Worm (Caenorhabditis elegans) whole organism, mixed stage, embryonic: ENCODE measurements around the gene C35D10.17.

Experiments
- M03D4.4 ChIP-seq: sonication (generic microtip); optimal IDR thresholded peaks from 2 replicates; lab custom pipeline; 2017; ENCODE audit warnings: mild to moderate bottlenecking, missing genetic modification characterization, missing compliant biosample characterization
- bed-3 ChIP-seq: fragments of 200-800 bp; sonication (Bioruptor generic); optimal IDR thresholded peaks from 3 replicates; lab custom pipeline; 2018; ENCODE audit warnings: mild to moderate bottlenecking, missing genetic modification characterization, moderate library complexity, missing compliant biosample characterization
- blmp-1 ChIP-seq: fragments of 150-350 bp; optimal IDR thresholded peaks from 2 replicates; lab custom pipeline; 2014; ENCODE audit warnings: missing biosample characterization, missing genetic modification characterization
- ceh-39 ChIP-seq: fragments of 150-350 bp; optimal IDR thresholded peaks from 2 replicates; lab custom pipeline; 2014; ENCODE audit warnings: missing biosample characterization, missing genetic modification characterization
- ceh-43 ChIP-seq: fragments of 200-800 bp; sonication (Bioruptor generic); optimal IDR thresholded peaks from 2 replicates; lab custom pipeline; 2018; ENCODE audit warnings: mild to moderate bottlenecking, missing genetic modification characterization, moderate library complexity, missing compliant biosample characterization
- ceh-83 ChIP-seq: fragments of 200-800 bp; sonication (Bioruptor generic); optimal IDR thresholded peaks from 2 replicates; lab custom pipeline; 2018; ENCODE audit warnings: mild to moderate bottlenecking, missing genetic modification characterization, missing compliant biosample characterization
- ces-1 ChIP-seq: fragments of 150-350 bp; optimal IDR thresholded peaks from 2 replicates; lab custom pipeline; 2014; ENCODE audit warnings: missing biosample characterization, missing genetic modification reagents, missing genetic modification characterization
- cnd-1 ChIP-seq: fragments of 200-800 bp; sonication (Bioruptor generic); optimal IDR thresholded peaks from 2 replicates; lab custom pipeline; 2018; ENCODE audit warnings: mild to moderate bottlenecking, missing genetic modification characterization, missing compliant biosample characterization
- drap-1 ChIP-seq: fragments of 200-800 bp; sonication (Bioruptor generic); optimal IDR thresholded peaks from 3 replicates; lab custom pipeline; 2018; ENCODE audit warnings: mild to moderate bottlenecking, missing genetic modification characterization, missing compliant biosample characterization
- elt-3 ChIP-seq: fragments of 150-350 bp; optimal IDR thresholded peaks from 2 replicates; lab custom pipeline; 2014; ENCODE audit warnings: missing biosample characterization, missing genetic modification characterization
- flh-1 ChIP-seq: fragments of 200-800 bp; sonication (Bioruptor generic); optimal IDR thresholded peaks from 2 replicates; lab custom pipeline; 2018; ENCODE audit warnings: mild to moderate bottlenecking, missing genetic modification characterization, moderate library complexity, missing compliant biosample characterization
- ham-2 ChIP-seq: fragments of 200-800 bp; sonication (Bioruptor generic); optimal IDR thresholded peaks from 2 replicates; lab custom pipeline; 2018; ENCODE audit warnings: mild to moderate bottlenecking, missing genetic modification characterization, missing compliant biosample characterization
- hlh-1 ChIP-seq: fragments of 150-350 bp; optimal IDR thresholded peaks from 2 replicates; lab custom pipeline; 2014; ENCODE audit warnings: missing biosample characterization, missing genetic modification reagents, missing genetic modification characterization
- lin-13 ChIP-seq: fragments of 150-350 bp; optimal IDR thresholded peaks from 2 replicates; lab custom pipeline; 2014; ENCODE audit warnings: missing biosample characterization, missing genetic modification characterization
- lin-32 ChIP-seq: fragments of 200-800 bp; sonication (Bioruptor generic); optimal IDR thresholded peaks from 2 replicates; lab custom pipeline; 2018; ENCODE audit warnings: mild to moderate bottlenecking, missing genetic modification characterization, missing compliant biosample characterization
- lsy-2 ChIP-seq: fragments of 150-350 bp; optimal IDR thresholded peaks from 2 replicates; lab custom pipeline; 2014; ENCODE audit warnings: missing biosample characterization, missing genetic modification characterization
- mls-2 ChIP-seq: sonication (generic microtip); optimal IDR thresholded peaks from 2 replicates; lab custom pipeline; 2016; ENCODE audit warnings: mild to moderate bottlenecking, missing genetic modification characterization, moderate library complexity, missing compliant biosample characterization
- nhr-12 ChIP-seq: fragments of 150-350 bp; optimal IDR thresholded peaks from 2 replicates; lab custom pipeline; 2014; ENCODE audit warnings: missing biosample characterization, missing genetic modification characterization
- nhr-2 ChIP-seq: fragments of 150-350 bp; optimal IDR thresholded peaks from 2 replicates; lab custom pipeline; 2014; ENCODE audit warnings: missing biosample characterization, missing genetic modification characterization
- nhr-237 ChIP-seq: fragments of 150-350 bp; optimal IDR thresholded peaks from 2 replicates; lab custom pipeline; 2014; ENCODE audit warnings: missing biosample characterization, missing genetic modification characterization
- nhr-28 ChIP-seq: fragments of 150-350 bp; optimal IDR thresholded peaks from 2 replicates; lab custom pipeline; 2014; ENCODE audit warnings: missing biosample characterization, missing genetic modification characterization
- nhr-76 ChIP-seq: sonication (generic microtip); optimal IDR thresholded peaks from 2 replicates; lab custom pipeline; 2017; ENCODE audit warnings: missing biosample characterization, missing genetic modification characterization
- sem-2 ChIP-seq: fragments of 200-800 bp; sonication (Bioruptor generic); optimal IDR thresholded peaks from 2 replicates; lab custom pipeline; 2018; ENCODE audit warnings: mild to moderate bottlenecking, missing genetic modification characterization, missing compliant biosample characterization
- snpc-4 ChIP-seq: fragments of 150-350 bp; optimal IDR thresholded peaks from 2 replicates; lab custom pipeline; 2014; ENCODE audit warnings: missing biosample characterization, missing genetic modification characterization
- sptf-1 ChIP-seq: sonication (generic microtip); optimal IDR thresholded peaks from 2 replicates; lab custom pipeline; 2017; ENCODE audit warnings: mild to moderate bottlenecking, missing genetic modification characterization, moderate library complexity, missing compliant biosample characterization
- tbx-8 ChIP-seq: fragments of 200-800 bp; sonication (Bioruptor generic); optimal IDR thresholded peaks from 2 replicates; lab custom pipeline; 2018; ENCODE audit warnings: mild to moderate bottlenecking, missing genetic modification characterization, moderate library complexity, missing compliant biosample characterization
- unc-120 ChIP-seq: sonication (generic microtip); optimal IDR thresholded peaks from 2 replicates; lab custom pipeline; 2017; ENCODE audit warnings: missing genetic modification characterization, missing compliant biosample characterization; ENCODE audit not compliant: poor library complexity, severe bottlenecking
- unc-39 ChIP-seq: fragments of 150-350 bp; optimal IDR thresholded peaks from 2 replicates; lab custom pipeline; 2014; ENCODE audit warnings: missing biosample characterization, missing genetic modification characterization
- unc-62 ChIP-seq: fragments of 150-350 bp; optimal IDR thresholded peaks from 2 replicates; lab custom pipeline; 2014; ENCODE audit warnings: missing biosample characterization, missing genetic modification reagents, missing genetic modification characterization
- zip-8 ChIP-seq: fragments of 150-350 bp; optimal IDR thresholded peaks from 2 replicates; lab custom pipeline; 2014; ENCODE audit warnings: missing biosample characterization, missing genetic modification characterization
- ztf-11 ChIP-seq: fragments of 150-350 bp; optimal IDR thresholded peaks from 2 replicates; lab custom pipeline; 2014; ENCODE audit warnings: missing biosample characterization, missing genetic modification characterization

C35D10.17 gene

DNA sequence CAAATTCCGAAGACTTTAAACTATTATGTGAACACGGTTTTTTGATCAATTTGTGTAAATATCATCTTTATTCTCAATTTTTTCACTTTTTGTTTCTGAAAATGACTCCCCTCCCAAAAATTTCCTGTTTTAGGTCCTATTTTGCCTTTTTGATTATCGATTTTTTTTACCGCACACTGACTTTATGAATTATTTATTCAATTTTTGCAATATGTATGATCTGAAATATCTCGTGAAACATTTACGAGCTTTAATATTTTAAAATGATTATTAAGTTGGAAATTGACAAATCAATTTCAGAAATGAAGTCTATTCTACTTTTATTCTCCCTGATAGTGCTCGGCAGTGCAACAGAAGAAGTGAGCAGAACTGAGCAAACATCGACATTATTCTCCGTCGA, 12.6 kb downstream of the C35D10.17 start, which contains the start of gene C35D10.1:
TSS of gene C35D10.1 (plus strand) at position 301 of the 400 bp plus-strand sequence.
- no peak for TF ChIP-seq flh-1 (GFP tag; lab: Kevin White, UChicago)
- no peak for TF ChIP-seq M03D4.4 (tag; lab: Kevin White, UChicago)
- no peak for TF ChIP-seq nhr-2 (tag; lab: Kevin White, UChicago)
- no peak for TF ChIP-seq nhr-12 (tag; lab: Kevin White, UChicago)
- no peak for TF ChIP-seq sptf-1 (tag; lab: Kevin White, UChicago)
- TF ChIP-seq unc-120 (tag; lab: Kevin White, UChicago), result no peak
- no peak for TF ChIP-seq lsy-2 (tag; lab: Kevin White, UChicago)
- no peak for TF ChIP-seq drap-1 (GFP tag; lab: Kevin White, UChicago)
- no peak for TF ChIP-seq sem-2 (GFP tag; lab: Kevin White, UChicago)
- no peak for TF ChIP-seq ces-1 (GFP tag; lab: Kevin White, UChicago)
- no peak for TF ChIP-seq ceh-43 (GFP tag; lab: Kevin White, UChicago)
- TF ChIP-seq zip-8, result no peak
- no peak for TF ChIP-seq bed-3 (GFP tag; lab: Kevin White, UChicago)
- TF ChIP-seq lin-13 (tag; lab: Kevin White, UChicago), result no peak
- TF ChIP-seq tbx-8 (GFP tag; lab: Kevin White, UChicago), result no peak
- no peak for TF ChIP-seq blmp-1 (tag; lab: Kevin White, UChicago)
- TF ChIP-seq ceh-39 (tag; lab: Kevin White, UChicago), result no peak

DNA sequence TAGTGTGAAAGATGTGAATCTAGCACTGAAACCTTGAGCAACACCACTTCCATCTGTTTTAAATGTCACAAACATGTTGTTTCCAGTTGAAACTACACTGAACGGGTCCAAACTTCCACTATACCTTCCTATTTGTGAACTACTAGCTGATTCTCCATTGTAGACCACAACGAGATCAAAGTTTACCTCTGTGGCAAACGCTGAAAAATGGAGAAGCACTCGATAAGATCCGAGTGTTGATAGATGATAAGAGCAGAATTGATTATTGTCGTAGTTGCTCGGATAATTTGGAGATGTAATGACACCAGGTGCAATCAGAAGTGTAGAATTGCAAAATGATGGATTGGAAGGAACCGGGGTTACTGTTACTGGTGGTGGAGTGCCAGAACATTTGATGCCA, 15.1 kb downstream of the C35D10.17 start:
- TF ChIP-seq nhr-2 (tag; lab: Kevin White, UChicago), result no peak
- no peak for TF ChIP-seq ceh-83
- no peak for TF ChIP-seq ces-1 (GFP tag; lab: Kevin White, UChicago)
- no peak for TF ChIP-seq zip-8
- TF ChIP-seq sem-2 (GFP tag; lab: Kevin White, UChicago), result no peak
- TF ChIP-seq tbx-8 (GFP tag; lab: Kevin White, UChicago), result no peak
- TF ChIP-seq unc-62 (GFP tag; lab: Kevin White, UChicago), result no peak
- TF ChIP-seq lsy-2 (tag; lab: Kevin White, UChicago), result no peak
- TF ChIP-seq unc-39 (tag; lab: Kevin White, UChicago), result no peak
- no peak for TF ChIP-seq unc-120 (tag; lab: Kevin White, UChicago)
- TF ChIP-seq ham-2 (GFP tag; lab: Kevin White, UChicago), result no peak
- TF ChIP-seq bed-3 (GFP tag; lab: Kevin White, UChicago), result no peak
- TF ChIP-seq hlh-1 (tag; lab: Kevin White, UChicago), result no peak
- no peak for TF ChIP-seq nhr-12 (tag; lab: Kevin White, UChicago)
- no peak for TF ChIP-seq mls-2
- TF ChIP-seq lin-13 (tag; lab: Kevin White, UChicago), result no peak
- TF ChIP-seq flh-1 (GFP tag; lab: Kevin White, UChicago), result no peak
- TF ChIP-seq ztf-11, result no peak
- no peak for TF ChIP-seq nhr-76 (tag; lab: Kevin White, UChicago)
- no peak for TF ChIP-seq lin-32 (GFP tag; lab: Kevin White, UChicago)
- TF ChIP-seq, all 35 proteins: peak for 0

DNA sequence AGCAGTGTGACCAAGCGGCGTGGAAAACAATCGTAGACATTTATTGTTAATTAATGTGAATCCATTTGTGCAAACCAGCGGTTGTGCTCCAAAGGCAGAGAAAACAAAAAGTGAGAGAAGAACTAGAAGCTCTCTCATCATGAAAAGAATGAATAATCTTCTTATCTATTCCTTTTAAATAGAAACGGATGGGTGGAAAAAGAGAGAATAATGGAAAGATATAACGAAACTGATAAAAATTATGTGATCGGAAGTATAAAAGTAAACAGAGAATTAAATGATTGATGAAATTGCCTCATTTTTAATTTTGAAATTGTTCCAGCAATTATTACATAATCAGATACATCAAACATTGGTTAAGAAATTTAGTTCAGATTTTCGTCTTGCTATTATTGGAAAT, 16.6 kb downstream of the C35D10.17 start, which contains the start of gene clec-5:
TSS of gene clec-5 (minus strand) at position 178 of the 400 bp plus-strand sequence.
- TF ChIP-seq unc-62 (GFP tag; lab: Kevin White, UChicago), result no peak
- no peak for TF ChIP-seq nhr-237 (tag; lab: Kevin White, UChicago)
- TF ChIP-seq, all 35 proteins: peak for 0

DNA sequence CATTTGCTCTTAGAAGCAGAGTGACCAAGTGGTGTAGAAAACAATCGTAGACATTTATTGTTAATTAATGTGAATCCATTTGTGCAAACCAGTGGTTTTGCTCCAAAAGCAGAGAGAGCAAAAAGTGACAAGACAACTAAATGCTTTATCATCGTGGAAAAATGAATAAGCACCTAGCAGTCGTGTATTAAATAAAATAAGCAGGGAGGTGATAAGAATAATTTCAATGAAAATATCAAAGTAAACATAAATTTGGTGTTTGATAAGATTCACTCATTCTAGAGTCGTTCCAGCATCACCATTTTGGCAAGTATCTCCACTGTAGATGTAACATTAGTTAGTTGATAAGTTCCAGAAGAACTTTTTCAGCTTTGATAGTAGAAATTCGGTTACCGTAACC, 20.4 kb downstream of the C35D10.17 start, which contains the start of gene clec-6:
TSS of gene clec-6 (minus strand) at position 154 of the 400 bp plus-strand sequence.
- TF ChIP-seq lsy-2 (tag; lab: Kevin White, UChicago) (no peak), unc-120 (tag; lab: Kevin White, UChicago) (no peak), mls-2 (no peak), elt-3 (tag; lab: Kevin White, UChicago) (no peak), nhr-237 (tag; lab: Kevin White, UChicago) (no peak)

DNA sequence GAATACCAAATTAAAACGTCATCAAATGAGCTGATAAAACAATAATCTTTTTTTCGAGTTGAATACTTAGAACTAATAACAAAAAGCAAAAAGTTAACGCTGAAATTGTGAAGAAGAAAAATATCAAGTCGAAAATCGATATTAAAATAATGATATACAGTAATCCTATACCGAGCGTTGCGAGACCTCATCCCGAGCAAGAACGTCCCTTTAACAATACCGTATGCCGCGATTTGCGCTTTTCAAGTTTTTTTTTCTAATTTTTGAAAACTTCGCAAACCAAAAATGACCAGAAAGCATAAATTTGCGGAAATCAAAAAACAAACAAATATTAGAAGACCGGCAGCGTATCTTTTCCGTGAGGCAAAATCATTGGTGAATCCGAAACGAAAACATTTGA, 24.1 kb downstream of the C35D10.17 start, which contains the start of gene F26F4.5:
TSS of gene F26F4.5 (minus strand) at position 256 of the 400 bp plus-strand sequence.
- TF ChIP-seq nhr-12 (tag; lab: Kevin White, UChicago) (no peak), nhr-28 (tag; lab: Kevin White, UChicago) (no peak), bed-3 (GFP tag; lab: Kevin White, UChicago) (no peak), cnd-1 (tag; lab: Kevin White, UChicago) (no peak), tbx-8 (GFP tag; lab: Kevin White, UChicago) (no peak), unc-39 (tag; lab: Kevin White, UChicago) (no peak), snpc-4 (tag; lab: Kevin White, UChicago) (no peak), lin-13 (tag; lab: Kevin White, UChicago) (no peak), nhr-2 (tag; lab: Kevin White, UChicago) (no peak)
- TF ChIP-seq, all 35 proteins: peak for 0
